ENCODE assay signal across 2 fruit fly cellular contexts in genomic region chr3L:21479636-21480035, dm6.
A peak's percentile ranks its signal among the peaks of the same experiment; 100 is the strongest.
TF ChIP-seq lines count a peak whose summit lies in the region.

No protein-coding gene starts in this region.

TF ChIP-seq in whole organism, embryonic, 481 proteins besides CTCF, POLR2A, EP300 and RAD21 (continued from another document and continues in another):
- TF ChIP-seq Aef1 (GFP tag; IDR thresholded peaks at IDR 0.05; lab: Robert Waterston, UW) (no peak), nmo (GFP tag; optimal IDR thresholded peaks at IDR 0.05; lab: Kevin White, UChicago) (peak; percentile 33), CG4404 (GFP tag; IDR thresholded peaks at IDR 0.05; lab: Robert Waterston, UW) (no peak), CG12659 (GFP tag; optimal IDR thresholded peaks at IDR 0.05; lab: Kevin White, UChicago) (no peak), Oaz (GFP tag; IDR thresholded peaks at IDR 0.05; lab: Robert Waterston, UW) (no peak), CG16863 (GFP tag; optimal IDR thresholded peaks at IDR 0.05; lab: Kevin White, UChicago) (peak; percentile 12), Scr (GFP tag; IDR thresholded peaks at IDR 0.05; lab: Robert Waterston, UW; ENCODE audit: partially characterized antibody) (no peak), Med (GFP tag; lab: Kevin White, UChicago) (peak; percentile 90), CG7357 (GFP tag; IDR thresholded peaks at IDR 0.05; lab: Robert Waterston, UW) (no peak), crp (GFP tag; optimal IDR thresholded peaks at IDR 0.05; lab: Kevin White, UChicago) (no peak), Ets65A (GFP tag; lab: Kevin White, UChicago) (peak; percentile 23), CG31224 (GFP tag; IDR thresholded peaks at IDR 0.05; lab: Robert Waterston, UW) (no peak), CG11093 (GFP tag; IDR thresholded peaks at IDR 0.05; lab: Robert Waterston, UW) (no peak), Stat92E (GFP tag; optimal IDR thresholded peaks at IDR 0.05; lab: Kevin White, UChicago) (no peak), Sin3A (optimal IDR thresholded peaks at IDR 0.05; lab: Kevin White, UChicago) (no peak), pan (optimal IDR thresholded peaks at IDR 0.05; lab: Kevin White, UChicago) (no peak), pan (GFP tag; optimal IDR thresholded peaks at IDR 0.05 in 1 of 2, IDR thresholded peaks at IDR 0.05 in 1 of 2) (peak in 1 of 2 experiments; percentile 48), Fer3 (tag; optimal IDR thresholded peaks at IDR 0.05; lab: Kevin White, UChicago) (no peak), HLH3B (GFP tag; IDR thresholded peaks at IDR 0.05; lab: Robert Waterston, UW) (peak; percentile 63; the same call in 1 of the 2 replicates), ara (GFP tag; IDR thresholded peaks at IDR 0.05; lab: Robert Waterston, UW) (peak; percentile 48; the same call in 1 of the 2 replicates), Sox100B (GFP tag; optimal IDR thresholded peaks at IDR 0.05; lab: Kevin White, UChicago) (peak; percentile 30), Dref (GFP tag; IDR thresholded peaks at IDR 0.05; lab: Robert Waterston, UW) (no peak), CG17359 (tag; optimal IDR thresholded peaks at IDR 0.05; lab: Kevin White, UChicago) (peak; percentile 65), zfh2 (GFP tag; optimal IDR thresholded peaks at IDR 0.05; lab: Kevin White, UChicago) (no peak), CG3281 (GFP tag; optimal IDR thresholded peaks at IDR 0.05; lab: Kevin White, UChicago) (no peak), CG12769 (tag; optimal IDR thresholded peaks at IDR 0.05; lab: Kevin White, UChicago) (no peak), sug (tag; optimal IDR thresholded peaks at IDR 0.05; lab: Kevin White, UChicago) (no peak), CG4282 (GFP tag; optimal IDR thresholded peaks at IDR 0.05; lab: Kevin White, UChicago) (no peak), CG12942 (GFP tag; optimal IDR thresholded peaks at IDR 0.05; lab: Kevin White, UChicago) (no peak), Atf-2 (GFP tag; optimal IDR thresholded peaks at IDR 0.05; lab: Kevin White, UChicago) (no peak), CG6765 (GFP tag; optimal IDR thresholded peaks at IDR 0.05; lab: Kevin White, UChicago) (peak; percentile 11), slou (GFP tag; optimal IDR thresholded peaks at IDR 0.05; lab: Kevin White, UChicago) (no peak), CG4424 (GFP tag; optimal IDR thresholded peaks at IDR 0.05; lab: Kevin White, UChicago) (peak; percentile 18), CG1647 (GFP tag; optimal IDR thresholded peaks at IDR 0.05; lab: Kevin White, UChicago) (no peak), salm (tag; optimal IDR thresholded peaks at IDR 0.05; lab: Kevin White, UChicago) (peak; percentile 11), CG8388 (GFP tag; optimal IDR thresholded peaks at IDR 0.05; lab: Kevin White, UChicago) (peak; percentile 49), mam (GFP tag; optimal IDR thresholded peaks at IDR 0.05; lab: Kevin White, UChicago) (no peak), fd64A (GFP tag; optimal IDR thresholded peaks at IDR 0.05; lab: Kevin White, UChicago) (peak; percentile 73), knrl (GFP tag; IDR thresholded peaks at IDR 0.05; lab: Robert Waterston, UW; ENCODE audit: partially characterized antibody) (no peak), caup (GFP tag; optimal IDR thresholded peaks at IDR 0.05; lab: Kevin White, UChicago; ENCODE audit: severe bottlenecking) (no peak), CG13424 (tag; optimal IDR thresholded peaks at IDR 0.05; lab: Kevin White, UChicago) (no peak), CG32772 (GFP tag; IDR thresholded peaks at IDR 0.05; lab: Robert Waterston, UW) (peak; percentile 36; the same call in 1 of the 2 replicates), CG15601 (tag; optimal IDR thresholded peaks at IDR 0.05; lab: Kevin White, UChicago) (no peak), CG6854 (GFP tag; optimal IDR thresholded peaks at IDR 0.05; lab: Kevin White, UChicago) (no peak), B-H1 (GFP tag; IDR thresholded peaks at IDR 0.05; lab: Robert Waterston, UW) (no peak), Mrtf (GFP tag; IDR thresholded peaks at IDR 0.05; lab: Robert Waterston, UW) (0 out of 3 replicates have a peak, but pooled peaks have one; percentile 11), CG30020 (tag; optimal IDR thresholded peaks at IDR 0.05; lab: Kevin White, UChicago) (no peak), CG3995 (GFP tag; optimal IDR thresholded peaks at IDR 0.05; lab: Kevin White, UChicago) (no peak), Gug (GFP tag; IDR thresholded peaks at IDR 0.05; lab: Robert Waterston, UW) (no peak), Antp (GFP tag; optimal IDR thresholded peaks at IDR 0.05; lab: Kevin White, UChicago) (no peak), D19A (tag; optimal IDR thresholded peaks at IDR 0.05; lab: Kevin White, UChicago) (no peak), lmd (GFP tag; IDR thresholded peaks at IDR 0.05; lab: Robert Waterston, UW) (no peak), sd (tag; optimal IDR thresholded peaks at IDR 0.05; lab: Kevin White, UChicago) (no peak), CG7372 (GFP tag; IDR thresholded peaks at IDR 0.05; lab: Robert Waterston, UW) (no peak), CG17385 (GFP tag; optimal IDR thresholded peaks at IDR 0.05; lab: Kevin White, UChicago) (peak; percentile 53), dmrt11E (tag; optimal IDR thresholded peaks at IDR 0.05; lab: Kevin White, UChicago) (no peak), ab (GFP tag; optimal IDR thresholded peaks at IDR 0.05; lab: Kevin White, UChicago) (no peak), CG14860 (GFP tag; IDR thresholded peaks at IDR 0.05; lab: Robert Waterston, UW; ENCODE audit: partially characterized antibody) (no peak), CG9876 (GFP tag; optimal IDR thresholded peaks at IDR 0.05; lab: Kevin White, UChicago) (no peak), CG17361 (GFP tag; IDR thresholded peaks at IDR 0.05; lab: Robert Waterston, UW) (no peak), CG8359 (GFP tag; optimal IDR thresholded peaks at IDR 0.05; lab: Kevin White, UChicago; ENCODE audit: borderline replicate concordance) (no peak), Nf-YB (GFP tag; optimal IDR thresholded peaks at IDR 0.05; lab: Kevin White, UChicago) (peak; percentile 97), lbe (GFP tag; optimal IDR thresholded peaks at IDR 0.05; lab: Kevin White, UChicago) (no peak), gcm2 (GFP tag; optimal IDR thresholded peaks at IDR 0.05; lab: Kevin White, UChicago) (no peak), Hr3 (GFP tag; optimal IDR thresholded peaks at IDR 0.05; lab: Kevin White, UChicago) (no peak), zf30C (GFP tag; optimal IDR thresholded peaks at IDR 0.05; lab: Kevin White, UChicago) (peak; percentile 83), grau (tag; optimal IDR thresholded peaks at IDR 0.05; lab: Kevin White, UChicago) (no peak), CG6175 (GFP tag; IDR thresholded peaks at IDR 0.05; lab: Robert Waterston, UW) (peak; percentile 57; the same call in 2 of the 3 replicates)

TF ChIP-seq in whole organism, prepupa, 60 proteins besides CTCF, POLR2A, EP300 and RAD21 (continued from another document):
- TF ChIP-seq CG8119 (GFP tag; IDR thresholded peaks at IDR 0.05; lab: Robert Waterston, UW) (no peak), CG6854 (GFP tag; optimal IDR thresholded peaks at IDR 0.05; lab: Kevin White, UChicago) (peak; percentile 92), salr (GFP tag; optimal IDR thresholded peaks at IDR 0.05; lab: Kevin White, UChicago) (peak in 1 of 2 experiments; percentile 71), acj6 (GFP tag; optimal IDR thresholded peaks at IDR 0.05; lab: Kevin White, UChicago) (peak; percentile 73), achi (GFP tag; optimal IDR thresholded peaks at IDR 0.05; lab: Kevin White, UChicago) (peak; percentile 76), CG15336 (GFP tag; IDR thresholded peaks at IDR 0.05; lab: Robert Waterston, UW) (peak; percentile 54; the same call in 1 of the 2 replicates), topi (GFP tag; optimal IDR thresholded peaks at IDR 0.05; lab: Kevin White, UChicago) (peak; percentile 63), CG8319 (GFP tag; optimal IDR thresholded peaks at IDR 0.05; lab: Kevin White, UChicago) (peak; percentile 78), Smox (GFP tag; optimal IDR thresholded peaks at IDR 0.05; lab: Kevin White, UChicago) (peak; percentile 45), Hr39 (GFP tag; optimal IDR thresholded peaks at IDR 0.05; lab: Kevin White, UChicago) (peak; percentile 65), esn (GFP tag; optimal IDR thresholded peaks at IDR 0.05; lab: Kevin White, UChicago) (peak; percentile 76), CG31627 (GFP tag; optimal IDR thresholded peaks at IDR 0.05; lab: Kevin White, UChicago) (peak; percentile 57), spab (GFP tag; optimal IDR thresholded peaks at IDR 0.05; lab: Kevin White, UChicago) (peak; percentile 36), CG3032 (tag; optimal IDR thresholded peaks at IDR 0.05; lab: Kevin White, UChicago) (no peak), Sox15 (GFP tag; optimal IDR thresholded peaks at IDR 0.05; lab: Kevin White, UChicago) (no peak), CG10669 (GFP tag; optimal IDR thresholded peaks at IDR 0.05; lab: Kevin White, UChicago) (peak; percentile 55), CG6792 (GFP tag; optimal IDR thresholded peaks at IDR 0.05; lab: Kevin White, UChicago) (peak; percentile 68), Eip93F (GFP tag; optimal IDR thresholded peaks at IDR 0.05; lab: Kevin White, UChicago) (no peak), CG11902 (GFP tag; optimal IDR thresholded peaks at IDR 0.05; lab: Kevin White, UChicago) (peak; percentile 17), CG9139 (GFP tag; optimal IDR thresholded peaks at IDR 0.05; lab: Kevin White, UChicago) (peak; percentile 60), CG4318 (GFP tag; optimal IDR thresholded peaks at IDR 0.05; lab: Kevin White, UChicago) (no peak), ss (GFP tag; optimal IDR thresholded peaks at IDR 0.05; lab: Kevin White, UChicago) (peak; percentile 30 to 79), Ets21C (GFP tag; optimal IDR thresholded peaks at IDR 0.05; lab: Kevin White, UChicago) (peak; percentile 1), CG8632 (GFP tag; optimal IDR thresholded peaks at IDR 0.05; lab: Kevin White, UChicago) (peak; percentile 64), net (GFP tag; optimal IDR thresholded peaks at IDR 0.05; lab: Kevin White, UChicago) (peak; percentile 83), fd59A (GFP tag; optimal IDR thresholded peaks at IDR 0.05; lab: Kevin White, UChicago) (peak; percentile 41), fd85E (GFP tag; optimal IDR thresholded peaks at IDR 0.05; lab: Kevin White, UChicago) (peak; percentile 72), Eip78C (GFP tag; lab: Kevin White, UChicago) (peak; percentile 93), CG11294 (GFP tag; IDR thresholded peaks at IDR 0.05; lab: Robert Waterston, UW) (no peak), CG16779 (tag; optimal IDR thresholded peaks at IDR 0.05; lab: Kevin White, UChicago) (peak; percentile 48), CG6163 (GFP tag; IDR thresholded peaks at IDR 0.05; lab: Robert Waterston, UW) (peak; percentile 87), cyc (GFP tag; optimal IDR thresholded peaks at IDR 0.05; lab: Kevin White, UChicago) (peak; percentile 66), CG10631 (GFP tag; optimal IDR thresholded peaks at IDR 0.05; lab: Kevin White, UChicago) (no peak), lz (GFP tag; optimal IDR thresholded peaks at IDR 0.05; lab: Kevin White, UChicago) (peak; percentile 71), svp (GFP tag; lab: Kevin White, UChicago) (no peak), fkh (GFP tag; optimal IDR thresholded peaks at IDR 0.05; lab: Kevin White, UChicago) (peak; percentile 54), dsx (GFP tag; optimal IDR thresholded peaks at IDR 0.05; lab: Kevin White, UChicago; ENCODE audit: poor library complexity, severe bottlenecking) (peak; percentile 61), CG6808 (GFP tag; optimal IDR thresholded peaks at IDR 0.05; lab: Kevin White, UChicago) (peak; percentile 56), OdsH (GFP tag; optimal IDR thresholded peaks at IDR 0.05; lab: Kevin White, UChicago) (peak; percentile 73), Blimp-1 (GFP tag; optimal IDR thresholded peaks at IDR 0.05; lab: Kevin White, UChicago) (peak; percentile 53)
